Worm (Caenorhabditis elegans): ENCODE results near the gene tbx-9.

- TF ChIP-seq ztf-23 (GFP tag; IDR thresholded peaks at IDR 0.05) (no peak), flt-1 (GFP tag; IDR thresholded peaks at IDR 0.05) (no peak)
Measured at ce11 chrIII:10331232-10331631, 10.4 kb downstream of the tbx-9 start.

Measured in whole organism, midembryonic.